Worm (Caenorhabditis elegans) whole organism, young adult: ENCODE data around the gene let-858.

Experiments
- B0019.2 ChIP-seq: fragments of 200-800 bp; sonication (Bioruptor generic); conservative IDR thresholded peaks from 2 replicates; pipeline ENCODE4 v1.3.6; 2022; ENCODE audit warnings: missing genetic modification reagents, missing genetic modification characterization, missing compliant biosample characterization
- B0035.1 ChIP-seq: sonication (generic microtip); optimal IDR thresholded peaks from 2 replicates; lab custom pipeline; 2016; ENCODE audit warnings: missing genetic modification characterization, mild to moderate bottlenecking, missing compliant biosample characterization, missing genotype, missing genetic modification reagents
- F10E7.11 ChIP-seq: sonication (generic microtip); optimal IDR thresholded peaks from 2 replicates; lab custom pipeline; 2017; ENCODE audit warnings: mild to moderate bottlenecking, missing genetic modification characterization, moderate library complexity, missing compliant biosample characterization
- F22D6.2 ChIP-seq: sonication (generic microtip); optimal IDR thresholded peaks from 2 replicates; lab custom pipeline; 2016; ENCODE audit warnings: mild to moderate bottlenecking, missing genetic modification characterization, missing compliant biosample characterization
- F23B12.7 ChIP-seq: sonication (generic microtip); optimal IDR thresholded peaks from 2 replicates; lab custom pipeline; 2017; ENCODE audit warnings: missing genetic modification characterization, mild to moderate bottlenecking, missing compliant biosample characterization, antibody characterized with exemption, moderate library complexity; ENCODE audit not compliant: insufficient read depth
- F49E8.2 ChIP-seq: sonication (generic microtip); optimal IDR thresholded peaks from 3 replicates; lab custom pipeline; 2017; ENCODE audit warnings: missing genetic modification characterization, mild to moderate bottlenecking, missing compliant biosample characterization, antibody characterized with exemption, moderate library complexity; ENCODE audit not compliant: insufficient read depth
- F52B5.7 ChIP-seq: sonication (generic microtip); optimal IDR thresholded peaks from 2 replicates; lab custom pipeline; 2016; ENCODE audit warnings: mild to moderate bottlenecking, missing genetic modification characterization, missing compliant biosample characterization
- F55B11.4 ChIP-seq: sonication (generic microtip); optimal IDR thresholded peaks from 2 replicates; lab custom pipeline; 2016; ENCODE audit warnings: missing compliant biosample characterization, missing genetic modification characterization, borderline replicate concordance; ENCODE audit not compliant: insufficient read depth
- F57A8.1 ChIP-seq: fragments of 200-800 bp; sonication (Bioruptor generic); optimal IDR thresholded peaks from 2 replicates; lab custom pipeline; 2018; ENCODE audit warnings: mild to moderate bottlenecking, missing genetic modification characterization, moderate library complexity, missing compliant biosample characterization
- K11D2.4 ChIP-seq: fragments of 200-800 bp; sonication (Bioruptor generic); IDR thresholded peaks from 2 replicates; pipeline ENCODE4 v1.3.6; 2022; ENCODE audit warnings: missing genetic modification reagents, missing genetic modification characterization, missing compliant biosample characterization
- K12H6.12 ChIP-seq: fragments of 200-800 bp; sonication (Bioruptor generic); optimal IDR thresholded peaks from 2 replicates; lab custom pipeline; 2018; ENCODE audit warnings: mild to moderate bottlenecking, missing genetic modification characterization, missing compliant biosample characterization
- T26A5.8 ChIP-seq: sonication (generic microtip); optimal IDR thresholded peaks from 2 replicates; lab custom pipeline; 2016; ENCODE audit warnings: missing genetic modification characterization, missing compliant biosample characterization
- Y53G8AR.9 ChIP-seq: fragments of 200-800 bp; sonication (Bioruptor generic); conservative IDR thresholded peaks from 2 replicates; pipeline ENCODE4 v1.3.6; 2022; ENCODE audit warnings: missing genetic modification reagents, missing genetic modification characterization, missing compliant biosample characterization
- Y56A3A.18 ChIP-seq: fragments of 200-800 bp; sonication (Bioruptor generic); IDR thresholded peaks from 2 replicates; pipeline ENCODE4 v1.3.6; 2022; ENCODE audit warnings: missing genetic modification reagents, missing genetic modification characterization, missing compliant biosample characterization
- Y95B8A.8 ChIP-seq: fragments of 200-800 bp; sonication (Bioruptor generic); IDR thresholded peaks from 2 replicates; pipeline ENCODE4 v1.3.6; 2022; ENCODE audit warnings: missing genetic modification reagents, missing genetic modification characterization, missing compliant biosample characterization
- ZK185.1 ChIP-seq: sonication (generic microtip); optimal IDR thresholded peaks from 2 replicates; lab custom pipeline; 2016; ENCODE audit warnings: mild to moderate bottlenecking, missing genetic modification characterization, missing compliant biosample characterization; ENCODE audit not compliant: poor library complexity, severe bottlenecking
- ama-1 ChIP-seq, 3 experiments: fragments of 150-350 bp in 1 of 3; sonication (generic microtip) in 2 of 3; optimal IDR thresholded peaks; 2 replicates each; lab custom pipeline; 2014 to 2018; ENCODE audit warnings: missing biosample characterization in 2 of 3, missing genetic modification characterization in 2 of 3, missing genetic modification reagents in 2 of 3
- atf-7 ChIP-seq: sonication (generic microtip); optimal IDR thresholded peaks from 2 replicates; lab custom pipeline; 2017; ENCODE audit warnings: mild to moderate bottlenecking, missing genetic modification characterization, missing compliant biosample characterization
- athp-1 ChIP-seq: sonication (generic microtip); optimal IDR thresholded peaks from 2 replicates; lab custom pipeline; 2017; ENCODE audit warnings: mild to moderate bottlenecking, missing genetic modification characterization, missing compliant biosample characterization
- ccch-3 ChIP-seq: fragments of 200-800 bp; sonication (Bioruptor generic); optimal IDR thresholded peaks from 2 replicates; lab custom pipeline; 2018; ENCODE audit warnings: mild to moderate bottlenecking, missing genetic modification characterization, missing compliant biosample characterization
- cebp-2 ChIP-seq: fragments of 200-800 bp; sonication (Bioruptor generic); IDR thresholded peaks from 2 replicates; pipeline ENCODE4 v1.3.6; 2022; ENCODE audit warnings: missing genetic modification characterization, missing compliant biosample characterization
- ceh-91 ChIP-seq: fragments of 200-800 bp; sonication (Bioruptor generic); IDR thresholded peaks from 2 replicates; pipeline ENCODE4 v1.3.6; 2022; ENCODE audit warnings: missing genetic modification reagents, missing genetic modification characterization, missing compliant biosample characterization
- dpl-1 ChIP-seq: fragments of 150-350 bp; optimal IDR thresholded peaks from 2 replicates; lab custom pipeline; 2014; ENCODE audit warnings: missing biosample characterization, missing genetic modification reagents, missing genetic modification characterization
- efl-1 ChIP-seq: fragments of 150-350 bp; optimal IDR thresholded peaks from 2 replicates; lab custom pipeline; 2014; ENCODE audit warnings: missing biosample characterization, missing genetic modification reagents, missing genetic modification characterization
- fkh-3 ChIP-seq: sonication (generic microtip); optimal IDR thresholded peaks from 2 replicates; lab custom pipeline; 2016; ENCODE audit warnings: mild to moderate bottlenecking, missing genetic modification characterization, missing compliant biosample characterization
- hlh-12 ChIP-seq: sonication (generic microtip); optimal IDR thresholded peaks from 2 replicates; lab custom pipeline; 2016; ENCODE audit warnings: missing genetic modification characterization, missing compliant biosample characterization
- hmg-1.2 ChIP-seq: fragments of 200-800 bp; sonication (Bioruptor generic); IDR thresholded peaks from 2 replicates; pipeline ENCODE4 v1.3.6; 2022; ENCODE audit warnings: missing genetic modification reagents, missing genetic modification characterization, missing compliant biosample characterization
- hmg-20 ChIP-seq: fragments of 200-800 bp; sonication (Bioruptor generic); IDR thresholded peaks from 2 replicates; pipeline ENCODE4 v1.3.6; 2022; ENCODE audit warnings: missing genetic modification reagents, missing genetic modification characterization, missing compliant biosample characterization
- hrde-1 ChIP-seq: sonication (generic microtip); optimal IDR thresholded peaks from 2 replicates; lab custom pipeline; 2016; ENCODE audit warnings: missing genetic modification characterization, mild to moderate bottlenecking, missing compliant biosample characterization, moderate library complexity, missing genotype, missing genetic modification reagents, borderline replicate concordance
- lag-1 ChIP-seq: fragments of 200-800 bp; sonication (Bioruptor generic); IDR thresholded peaks from 2 replicates; pipeline ENCODE4 v1.3.6; 2022; ENCODE audit warnings: missing genetic modification reagents, missing genetic modification characterization, missing compliant biosample characterization
- lin-35 ChIP-seq, 3 experiments: fragments of 150-350 bp in 2 of 3; sonication (generic microtip) in 1 of 3; optimal IDR thresholded peaks; 2 replicates each; lab custom pipeline; 2014 to 2018; ENCODE audit warnings: missing biosample characterization in 3 of 3, missing genetic modification characterization in 3 of 3, missing genetic modification reagents in 3 of 3
- lin-40 ChIP-seq: sonication (generic microtip); optimal IDR thresholded peaks from 2 replicates; lab custom pipeline; 2016; ENCODE audit warnings: missing genetic modification characterization, mild to moderate bottlenecking, missing compliant biosample characterization, missing genotype, missing genetic modification reagents
- lin-54 ChIP-seq: fragments of 200-800 bp; sonication (Bioruptor generic); optimal IDR thresholded peaks from 2 replicates; lab custom pipeline; 2018; ENCODE audit warnings: mild to moderate bottlenecking, missing genetic modification characterization, missing compliant biosample characterization
- lir-1 ChIP-seq: fragments of 200-800 bp; sonication (Bioruptor generic); conservative IDR thresholded peaks from 2 replicates; pipeline ENCODE4 v1.3.6; 2022; ENCODE audit warnings: missing genetic modification reagents, missing genetic modification characterization, missing compliant biosample characterization
- lsy-27 ChIP-seq: sonication (generic microtip); optimal IDR thresholded peaks from 2 replicates; lab custom pipeline; 2017; ENCODE audit warnings: missing genetic modification characterization, mild to moderate bottlenecking, missing compliant biosample characterization, antibody characterized with exemption, missing genotype, borderline replicate concordance; ENCODE audit not compliant: insufficient read depth
- madf-10 ChIP-seq: sonication (generic microtip); optimal IDR thresholded peaks from 2 replicates; lab custom pipeline; 2016; ENCODE audit warnings: mild to moderate bottlenecking, missing genetic modification characterization, missing compliant biosample characterization
- mcd-1 ChIP-seq: fragments of 200-800 bp; sonication (Bioruptor generic); IDR thresholded peaks from 2 replicates; pipeline ENCODE4 v1.3.6; 2022; ENCODE audit warnings: missing genetic modification reagents, missing genetic modification characterization, missing compliant biosample characterization
- nfyb-1 ChIP-seq: fragments of 200-800 bp; sonication (Bioruptor generic); IDR thresholded peaks from 2 replicates; pipeline ENCODE4 v1.3.6; 2022; ENCODE audit warnings: missing genetic modification reagents, missing genetic modification characterization, missing compliant biosample characterization
- nhr-179 ChIP-seq: sonication (generic microtip); optimal IDR thresholded peaks from 2 replicates; lab custom pipeline; 2016; ENCODE audit warnings: mild to moderate bottlenecking, missing genetic modification characterization, missing compliant biosample characterization
- nhr-80 ChIP-seq: sonication (generic microtip); optimal IDR thresholded peaks from 2 replicates; lab custom pipeline; 2016; ENCODE audit warnings: missing genetic modification characterization, missing compliant biosample characterization
- nhr-90 ChIP-seq: sonication (generic microtip); optimal IDR thresholded peaks from 2 replicates; lab custom pipeline; 2016; ENCODE audit warnings: missing genotype, mild to moderate bottlenecking, missing genetic modification characterization, missing compliant biosample characterization
- pha-4 ChIP-seq: fragments of 150-350 bp; sonication (generic microtip); optimal IDR thresholded peaks from 2 replicates; lab custom pipeline; 2014; ENCODE audit warnings: missing biosample characterization, missing genetic modification reagents, missing genetic modification characterization
- sdz-38 ChIP-seq: sonication (generic microtip); optimal IDR thresholded peaks from 2 replicates; lab custom pipeline; 2016; ENCODE audit warnings: missing genotype, missing genetic modification characterization, missing compliant biosample characterization
- tbp1 ChIP-seq: fragments of 200-800 bp; sonication (Bioruptor generic); optimal IDR thresholded peaks from 2 replicates; lab custom pipeline; 2018; ENCODE audit warnings: mild to moderate bottlenecking, missing genetic modification characterization, missing compliant biosample characterization
- zim-3 ChIP-seq: sonication (generic microtip); optimal IDR thresholded peaks from 2 replicates; lab custom pipeline; 2017; ENCODE audit warnings: mild to moderate bottlenecking, missing genetic modification characterization, moderate library complexity, missing compliant biosample characterization
- ztf-22 ChIP-seq: fragments of 200-800 bp; sonication (Bioruptor generic); optimal IDR thresholded peaks from 2 replicates; lab custom pipeline; 2018; ENCODE audit warnings: mild to moderate bottlenecking, missing genetic modification characterization, moderate library complexity, missing compliant biosample characterization
- ztf-25 ChIP-seq: fragments of 200-800 bp; sonication (Bioruptor generic); IDR thresholded peaks from 2 replicates; pipeline ENCODE4 v1.3.6; 2022; ENCODE audit warnings: missing genetic modification reagents, missing genetic modification characterization, missing compliant biosample characterization
- ztf-26 ChIP-seq: sonication (generic microtip); optimal IDR thresholded peaks from 2 replicates; lab custom pipeline; 2017; ENCODE audit warnings: missing genetic modification characterization, missing compliant biosample characterization
- ztf-6 ChIP-seq: fragments of 200-800 bp; sonication (Bioruptor generic); IDR thresholded peaks from 2 replicates; pipeline ENCODE4 v1.3.6; 2022; ENCODE audit warnings: missing genetic modification reagents, missing genetic modification characterization, missing compliant biosample characterization

Gene let-858

ce11 chrII:11022023-11022422 is at the start of gene let-858:
Gene let-858, plus strand, starts transcription at chrII:11022370.
- TF ChIP-seq F22D6.2 (tag; lab: Kevin White, UChicago) (no peak), Y95B8A.8 (no peak), F49E8.2 (tag; lab: Kevin White, UChicago) (no peak), mcd-1 (GFP tag; lab: Robert Waterston, UW) (peak; percentile 94), hmg-1.2 (GFP tag; lab: Robert Waterston, UW) (no peak), F55B11.4 (no peak), F10E7.11 (tag; lab: Kevin White, UChicago) (no peak), F57A8.1 (no peak), ztf-22 (GFP tag; lab: Kevin White, UChicago) (no peak), lir-1 (GFP tag; lab: Robert Waterston, UW) (no peak), pha-4 (tag; lab: Kevin White, UChicago) (no peak), Y53G8AR.9 (GFP tag; lab: Robert Waterston, UW) (no peak), lin-35 (GFP tag; optimal IDR thresholded peaks at IDR 0.05; lab: Kevin White, UChicago) (peak in 2 of 3 experiments; percentile 20 to 87), hlh-12 (tag; lab: Kevin White, UChicago) (no peak), lin-54 (GFP tag; lab: Kevin White, UChicago) (peak; percentile 93), nfyb-1 (GFP tag; lab: Robert Waterston, UW) (no peak), nhr-90 (tag; lab: Kevin White, UChicago) (no peak), dpl-1 (GFP tag; lab: Kevin White, UChicago) (peak; percentile 68), T26A5.8 (tag; lab: Kevin White, UChicago) (no peak), lin-40 (no peak), atf-7 (tag; lab: Kevin White, UChicago) (no peak), lag-1 (no peak), efl-1 (GFP tag; lab: Kevin White, UChicago) (peak; percentile 81), sdz-38 (tag; lab: Kevin White, UChicago) (no peak), fkh-3 (tag; lab: Kevin White, UChicago) (no peak), nhr-179 (tag; lab: Kevin White, UChicago) (no peak), B0019.2 (no peak), K12H6.12 (tag; lab: Kevin White, UChicago) (no peak), zim-3 (tag; lab: Kevin White, UChicago) (no peak), ceh-91 (no peak), F23B12.7 (no peak), ZK185.1 (tag; lab: Kevin White, UChicago) (no peak), ama-1 (optimal IDR thresholded peaks at IDR 0.05; lab: Kevin White, UChicago) (no peak), ama-1 (GFP tag; optimal IDR thresholded peaks at IDR 0.05; lab: Kevin White, UChicago) (no peak), ztf-25 (GFP tag; lab: Robert Waterston, UW) (no peak), ztf-26 (tag; lab: Kevin White, UChicago) (no peak), F52B5.7 (no peak), madf-10 (tag; lab: Kevin White, UChicago) (no peak), B0035.1 (tag; lab: Kevin White, UChicago) (no peak), cebp-2 (GFP tag; lab: Robert Waterston, UW) (no peak)

- no peak for TF ChIP-seq sdz-38 (tag; lab: Kevin White, UChicago)
- no peak for TF ChIP-seq ztf-6
- TF ChIP-seq F10E7.11 (tag; lab: Kevin White, UChicago): no peak
- TF ChIP-seq nhr-80 (tag; lab: Kevin White, UChicago): no peak
- no peak for TF ChIP-seq ccch-3 (GFP tag; lab: Kevin White, UChicago)
- no peak for TF ChIP-seq hmg-20 (GFP tag; lab: Robert Waterston, UW)
- no peak for TF ChIP-seq madf-10 (tag; lab: Kevin White, UChicago)
- no peak for TF ChIP-seq lsy-27 (tag; lab: Kevin White, UChicago)
- no peak for TF ChIP-seq tbp1
- TF ChIP-seq nhr-90 (tag; lab: Kevin White, UChicago): no peak
- no peak for TF ChIP-seq K11D2.4
- TF ChIP-seq hlh-12 (tag; lab: Kevin White, UChicago): no peak
- TF ChIP-seq athp-1 (tag; lab: Kevin White, UChicago): no peak
- no peak for TF ChIP-seq Y56A3A.18 (GFP tag; lab: Robert Waterston, UW)
- no peak for TF ChIP-seq lir-1 (GFP tag; lab: Robert Waterston, UW)
- TF ChIP-seq hrde-1 (tag; lab: Kevin White, UChicago): no peak
These were observed 46.9 kb upstream of the let-858 start, which contains the start of gene ptp-3 for ce11 chrII:10975239-10975638. Gene ptp-3, plus strand, starts transcription at chrII:10975539.
